Worm (Caenorhabditis elegans) whole organism, L4 larva: ENCODE data around the gene srab-2.

Experiments
- ZK546.5 ChIP-seq, 2 experiments: sonication (generic microtip); optimal IDR thresholded peaks; 2 replicates each; lab custom pipeline; 2017; ENCODE audit warnings: missing biosample characterization in 2 of 2, missing genetic modification characterization in 2 of 2
- ceh-62 ChIP-seq: sonication (generic microtip); optimal IDR thresholded peaks from 2 replicates; lab custom pipeline; 2017; ENCODE audit warnings: missing biosample characterization, missing genetic modification characterization
- ceh-82 ChIP-seq: sonication (generic microtip); optimal IDR thresholded peaks from 2 replicates; lab custom pipeline; 2017; ENCODE audit warnings: missing biosample characterization, missing genetic modification characterization
- egl-43 ChIP-seq: fragments of 200-800 bp; sonication (Bioruptor generic); IDR thresholded peaks from 2 replicates; pipeline ENCODE4 v1.3.6; 2022; ENCODE audit warnings: missing genetic modification reagents, missing genetic modification characterization, missing compliant biosample characterization
- fos-1 ChIP-seq: fragments of 150-350 bp; optimal IDR thresholded peaks from 2 replicates; lab custom pipeline; 2014; ENCODE audit warnings: missing biosample characterization, missing genetic modification characterization
- jun-1 ChIP-seq: fragments of 150-350 bp; optimal IDR thresholded peaks from 2 replicates; lab custom pipeline; 2014; ENCODE audit warnings: missing biosample characterization, missing genetic modification reagents, missing genetic modification characterization
- mdt-29 ChIP-seq: fragments of 200-800 bp; sonication (Bioruptor generic); IDR thresholded peaks from 2 replicates; pipeline ENCODE4 v1.3.6; 2022; ENCODE audit warnings: missing genetic modification reagents, missing genetic modification characterization, missing compliant biosample characterization
- pha-4 ChIP-seq, 2 experiments: fragments of 150-350 bp in 1 of 2; fragments of 200-800 bp in 1 of 2; sonication (Bioruptor generic) in 1 of 2; IDR thresholded peaks in 1 of 2; optimal IDR thresholded peaks in 1 of 2; 2 replicates each; pipeline versions ENCODE4 v1.3.6 to Lab custom; 2014 to 2022; ENCODE audit warnings: missing genetic modification characterization in 2 of 2, missing genetic modification reagents in 2 of 2, missing biosample characterization in 1 of 2, missing compliant biosample characterization in 1 of 2
- pqm-1 ChIP-seq: sonication (generic microtip); optimal IDR thresholded peaks from 2 replicates; lab custom pipeline; 2017; ENCODE audit warnings: missing biosample characterization, missing genetic modification characterization
- zag-1 ChIP-seq: fragments of 150-350 bp; optimal IDR thresholded peaks from 2 replicates; lab custom pipeline; 2014; ENCODE audit warnings: missing biosample characterization, missing genetic modification characterization

DNA sequence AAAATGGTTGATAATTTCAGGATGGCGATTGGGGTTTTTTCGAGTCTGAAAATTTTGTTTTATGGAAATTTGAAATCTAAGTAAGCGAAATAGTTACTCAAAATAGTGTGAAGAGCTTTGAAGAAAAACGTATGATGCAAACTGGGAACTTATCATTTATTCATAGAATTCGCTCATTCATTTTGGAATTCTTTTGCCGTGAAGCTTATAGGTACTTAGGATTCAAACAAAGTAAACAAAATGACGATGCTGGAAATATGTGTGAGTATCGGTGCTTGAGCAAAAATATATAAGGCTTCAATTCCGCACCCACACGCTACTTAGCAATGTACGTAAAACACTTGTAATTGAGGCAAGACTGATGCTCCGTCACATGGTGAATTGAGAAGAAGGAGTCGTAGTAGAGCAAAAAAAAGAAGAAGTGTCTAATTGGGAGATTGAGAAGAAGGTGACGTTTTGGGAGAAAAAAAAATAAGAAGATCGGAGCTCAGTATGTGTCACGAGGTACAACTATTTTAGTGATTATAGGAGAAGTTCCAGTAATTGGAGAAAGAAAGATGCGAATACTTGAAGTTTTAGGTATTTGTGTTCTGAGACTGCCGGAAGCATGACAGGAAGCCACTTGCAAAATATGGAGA, 15.2 kb downstream of the srab-2 start, which contains the start of gene glb-32:
- no peak for TF ChIP-seq pqm-1 (tag; lab: Kevin White, UChicago)
- TF ChIP-seq egl-43, result no peak
- no peak for TF ChIP-seq ZK546.5 (tag; optimal IDR thresholded peaks at IDR 0.05; lab: Kevin White, UChicago)
- TF ChIP-seq zag-1, result no peak
- no peak for TF ChIP-seq pha-4 (GFP tag; IDR thresholded peaks at IDR 0.05; lab: Robert Waterston, UW)
- TF ChIP-seq pha-4 (tag; optimal IDR thresholded peaks at IDR 0.05; lab: Kevin White, UChicago), result no peak
- TF ChIP-seq mdt-29 (GFP tag; lab: Robert Waterston, UW), result no peak
- TF ChIP-seq fos-1, result no peak
- no peak for TF ChIP-seq jun-1 (tag; lab: Kevin White, UChicago)
- TF ChIP-seq ceh-62, result no peak
- no peak for TF ChIP-seq ceh-82 (tag; lab: Kevin White, UChicago)
